Fruit fly (Drosophila melanogaster) whole organism, embryonic: ENCODE results near the gene RIOK2.

Experiments
- CG10979 ChIP-seq: fragments of 200-800 bp; sonication (Bioruptor generic); optimal IDR thresholded peaks from 2 replicates; lab custom pipeline; 2018; ENCODE audit warnings: missing biosample characterization, mild to moderate bottlenecking, missing genetic modification characterization, moderate library complexity
- CG11398 ChIP-seq: fragments of 200-800 bp; sonication (Bioruptor generic); optimal IDR thresholded peaks from 2 replicates; lab custom pipeline; 2016; ENCODE audit warnings: missing biosample characterization, missing genetic modification characterization
- CG11696 ChIP-seq: fragments of 200-800 bp; sonication (Bioruptor generic); IDR thresholded peaks from 2 replicates; pipeline ENCODE4 v1.3.6; 2022; ENCODE audit warnings: missing biosample characterization, missing genetic modification characterization
- CG12236 ChIP-seq: fragments of 200-800 bp; sonication (Bioruptor generic); optimal IDR thresholded peaks from 2 replicates; lab custom pipeline; 2016; ENCODE audit warnings: missing biosample characterization, missing genetic modification characterization
- CG13894 ChIP-seq: fragments of 200-800 bp; sonication (Bioruptor generic); optimal IDR thresholded peaks from 3 replicates; lab custom pipeline; 2018; ENCODE audit warnings: missing biosample characterization, mild to moderate bottlenecking, missing genetic modification characterization, moderate library complexity
- CG14014 ChIP-seq: fragments of 200-800 bp; sonication (Bioruptor generic); IDR thresholded peaks from 2 replicates; pipeline ENCODE4 v1.3.6; 2022; ENCODE audit warnings: missing biosample characterization, missing genetic modification characterization
- CG15269 ChIP-seq: fragments of 200-800 bp; sonication (Bioruptor generic); optimal IDR thresholded peaks from 2 replicates; lab custom pipeline; 2018; ENCODE audit warnings: missing biosample characterization, mild to moderate bottlenecking, missing genetic modification characterization, moderate library complexity
- CG17612 ChIP-seq: fragments of 200-800 bp; sonication (Bioruptor generic); IDR thresholded peaks from 2 replicates; pipeline ENCODE4 v1.3.6; 2022; ENCODE audit warnings: missing biosample characterization, missing genetic modification characterization
- CG17829 ChIP-seq: fragments of 200-800 bp; optimal IDR thresholded peaks from 2 replicates; lab custom pipeline; 2019; ENCODE audit warnings: missing biosample characterization, mild to moderate bottlenecking, missing genetic modification characterization, moderate library complexity
- CG2116 ChIP-seq: fragments of 200-800 bp; sonication (Bioruptor generic); optimal IDR thresholded peaks from 3 replicates; lab custom pipeline; 2018; ENCODE audit warnings: missing biosample characterization, mild to moderate bottlenecking, missing genetic modification characterization
- CG31441 ChIP-seq: fragments of 200-800 bp; sonication (Bioruptor generic); IDR thresholded peaks from 2 replicates; pipeline ENCODE4 v1.3.6; 2022; ENCODE audit warnings: missing biosample characterization, missing genetic modification characterization
- CG32767 ChIP-seq: fragments of 200-800 bp; sonication (Bioruptor generic); IDR thresholded peaks from 2 replicates; pipeline ENCODE4 v1.3.6; 2022; ENCODE audit warnings: missing biosample characterization, missing genetic modification characterization
- CG5953 ChIP-seq: fragments of 200-800 bp; sonication (Bioruptor generic); IDR thresholded peaks from 2 replicates; pipeline ENCODE4 v1.3.6; 2022; ENCODE audit warnings: missing biosample characterization, missing genetic modification characterization
- CG7839 ChIP-seq: fragments of 200-800 bp; sonication (Bioruptor generic); optimal IDR thresholded peaks from 3 replicates; lab custom pipeline; 2018; ENCODE audit warnings: missing biosample characterization, mild to moderate bottlenecking, missing genetic modification characterization, moderate library complexity
- CG8290 ChIP-seq, 3 experiments: fragments of 200-800 bp; sonication (Bioruptor generic); optimal IDR thresholded peaks; 2 replicates each; lab custom pipeline; 2016 to 2019; ENCODE audit warnings: missing biosample characterization in 3 of 3, missing genetic modification characterization in 3 of 3, mild to moderate bottlenecking in 2 of 3, moderate library complexity in 1 of 3
- CG9215 ChIP-seq: fragments of 200-800 bp; sonication (Bioruptor generic); IDR thresholded peaks from 2 replicates; pipeline ENCODE4 v1.3.6; 2022; ENCODE audit warnings: missing biosample characterization, missing genetic modification characterization
- CG9727 ChIP-seq: fragments of 200-800 bp; sonication (Bioruptor generic); optimal IDR thresholded peaks from 3 replicates; lab custom pipeline; 2017; ENCODE audit warnings: missing biosample characterization, mild to moderate bottlenecking, missing genetic modification characterization
- CG9817 ChIP-seq: fragments of 200-800 bp; sonication (Bioruptor generic); optimal IDR thresholded peaks from 2 replicates; lab custom pipeline; 2018; ENCODE audit warnings: missing biosample characterization, mild to moderate bottlenecking, missing genetic modification characterization, moderate library complexity
- Dbx ChIP-seq: fragments of 200-800 bp; sonication (Bioruptor generic); IDR thresholded peaks from 3 replicates; pipeline ENCODE4 v1.3.6; 2022; ENCODE audit warnings: missing biosample characterization, missing genetic modification characterization
- Dfd ChIP-seq, 2 experiments: fragments of >200 bp; optimal IDR thresholded peaks; 2 replicates each; lab custom pipeline; 2017; ENCODE audit warnings: missing biosample characterization in 2 of 2, missing genetic modification characterization in 2 of 2
- Ets97D ChIP-seq: fragments of 200-800 bp; sonication (Bioruptor generic); optimal IDR thresholded peaks from 3 replicates; lab custom pipeline; 2016; ENCODE audit warnings: missing biosample characterization, missing genetic modification characterization
- Fer2 ChIP-seq: fragments of 200-800 bp; sonication (Bioruptor generic); optimal IDR thresholded peaks from 2 replicates; lab custom pipeline; 2018; ENCODE audit warnings: missing biosample characterization, mild to moderate bottlenecking, missing genetic modification characterization, moderate library complexity
- Hand ChIP-seq: fragments of 200-800 bp; sonication (Bioruptor generic); optimal IDR thresholded peaks from 2 replicates; lab custom pipeline; 2017; ENCODE audit warnings: mild to moderate bottlenecking, missing biosample characterization, missing genetic modification reagents, missing genetic modification characterization
- Hey ChIP-seq: fragments of 200-800 bp; sonication (Bioruptor generic); optimal IDR thresholded peaks from 3 replicates; lab custom pipeline; 2018; ENCODE audit warnings: missing biosample characterization, mild to moderate bottlenecking, missing genetic modification characterization
- Hr3 ChIP-seq: fragments of 200-800 bp; sonication (Bioruptor generic); optimal IDR thresholded peaks from 3 replicates; lab custom pipeline; 2016; ENCODE audit warnings: missing biosample characterization, missing genetic modification characterization
- Hr51 ChIP-seq, 2 experiments: fragments of 200-800 bp; sonication (Bioruptor generic); optimal IDR thresholded peaks; 2 replicates in 1 of 2; 3 replicates in 1 of 2; lab custom pipeline; 2016 to 2018; ENCODE audit warnings: missing biosample characterization in 2 of 2, missing genetic modification characterization in 2 of 2, mild to moderate bottlenecking in 1 of 2, moderate library complexity in 1 of 2
- Sox100B ChIP-seq: fragments of 200-800 bp; sonication (Bioruptor generic); optimal IDR thresholded peaks from 3 replicates; lab custom pipeline; 2018; ENCODE audit warnings: missing biosample characterization, mild to moderate bottlenecking, missing genetic modification characterization
- Trl ChIP-seq, 3 experiments: fragments of >200 bp in 2 of 3; fragments of 200-800 bp in 1 of 3; sonication (Bioruptor generic) in 1 of 3; optimal IDR thresholded peaks; 2 replicates in 1 of 3; 3 replicates in 2 of 3; lab custom pipeline; 2016 to 2017; ENCODE audit warnings: missing biosample characterization in 1 of 3, missing genetic modification characterization in 1 of 3
- ase ChIP-seq: fragments of 200-800 bp; sonication (Bioruptor generic); IDR thresholded peaks from 3 replicates; pipeline ENCODE4 v1.3.6; 2022; ENCODE audit warnings: missing biosample characterization, missing genetic modification characterization
- bab2 ChIP-seq: fragments of 200-800 bp; sonication (Bioruptor generic); optimal IDR thresholded peaks from 2 replicates; lab custom pipeline; 2016; ENCODE audit warnings: missing biosample characterization, missing genetic modification characterization
- bowl ChIP-seq: fragments of 200-800 bp; sonication (Bioruptor generic); IDR thresholded peaks from 2 replicates; pipeline ENCODE4 v1.3.6; 2022; ENCODE audit warnings: missing biosample characterization, missing genetic modification characterization
- btn ChIP-seq: fragments of 200-800 bp; sonication (Bioruptor generic); optimal IDR thresholded peaks from 2 replicates; lab custom pipeline; 2016; ENCODE audit warnings: missing biosample characterization, missing genetic modification characterization
- chinmo ChIP-seq: fragments of 200-800 bp; sonication (Bioruptor generic); IDR thresholded peaks from 4 replicates; pipeline ENCODE4 v1.3.6; 2022; ENCODE audit warnings: missing biosample characterization, missing genetic modification characterization; ENCODE audit not compliant: partially characterized antibody
- ci ChIP-seq: fragments of 200-800 bp; sonication (Bioruptor generic); IDR thresholded peaks from 3 replicates; pipeline ENCODE4 v1.3.6; 2022; ENCODE audit warnings: missing biosample characterization, missing genetic modification characterization
- exex ChIP-seq: fragments of 200-800 bp; sonication (Bioruptor generic); optimal IDR thresholded peaks from 4 replicates; lab custom pipeline; 2018; ENCODE audit warnings: missing biosample characterization, mild to moderate bottlenecking, missing genetic modification characterization, moderate library complexity
- fu2 ChIP-seq: fragments of 200-800 bp; sonication (Bioruptor generic); optimal IDR thresholded peaks from 2 replicates; lab custom pipeline; 2016; ENCODE audit warnings: missing biosample characterization, missing genetic modification characterization
- gt ChIP-seq: fragments of 200-800 bp; sonication (Bioruptor generic); IDR thresholded peaks from 2 replicates; pipeline ENCODE4 v1.3.6; 2022; ENCODE audit warnings: missing biosample characterization, missing genetic modification characterization
- hbn ChIP-seq: fragments of 200-800 bp; sonication (Bioruptor generic); IDR thresholded peaks from 2 replicates; pipeline ENCODE4 v1.3.6; 2022; ENCODE audit warnings: missing biosample characterization, missing genetic modification characterization; ENCODE audit not compliant: partially characterized antibody
- hkb ChIP-seq, 2 experiments: fragments of 200-800 bp in 1 of 2; fragments of >200 bp in 1 of 2; sonication (Bioruptor generic) in 1 of 2; IDR thresholded peaks in 1 of 2; optimal IDR thresholded peaks in 1 of 2; 2 replicates each; pipeline versions ENCODE4 v1.3.6 to Lab custom; 2017 to 2022; ENCODE audit warnings: missing biosample characterization in 1 of 2, missing genetic modification characterization in 1 of 2
- ind ChIP-seq: fragments of 200-800 bp; sonication (Bioruptor generic); optimal IDR thresholded peaks from 3 replicates; lab custom pipeline; 2016; ENCODE audit warnings: missing biosample characterization, missing genetic modification characterization
- lilli ChIP-seq: fragments of 200-800 bp; sonication (Bioruptor generic); optimal IDR thresholded peaks from 3 replicates; lab custom pipeline; 2016; ENCODE audit warnings: missing biosample characterization, missing genetic modification characterization
- org-1 ChIP-seq: fragments of 200-800 bp; sonication (Bioruptor generic); optimal IDR thresholded peaks from 2 replicates; lab custom pipeline; 2017; ENCODE audit warnings: missing biosample characterization, missing genetic modification characterization
- otp ChIP-seq: fragments of 200-800 bp; sonication (Bioruptor generic); IDR thresholded peaks from 3 replicates; pipeline ENCODE4, ENCODE4 v1.3.6; 2022; ENCODE audit warnings: missing biosample characterization, missing genetic modification characterization
- row ChIP-seq: fragments of 200-800 bp; sonication (Bioruptor generic); IDR thresholded peaks from 3 replicates; pipeline ENCODE4 v1.3.6; 2022; ENCODE audit warnings: missing biosample characterization, missing genetic modification characterization
- sens ChIP-seq: fragments of 200-800 bp; sonication (Bioruptor generic); peaks from one replicate; lab custom pipeline; 2016; ENCODE audit warnings: missing biosample characterization, missing genetic modification characterization
- sisA ChIP-seq: fragments of 200-800 bp; sonication (Bioruptor generic); IDR thresholded peaks from 2 replicates; pipeline ENCODE4 v1.3.6; 2022; ENCODE audit warnings: missing biosample characterization, missing genetic modification characterization
- slbo ChIP-seq: fragments of 200-800 bp; sonication (Bioruptor generic); IDR thresholded peaks from 2 replicates; pipeline ENCODE4 v1.3.6; 2022; ENCODE audit warnings: missing biosample characterization, missing genetic modification characterization
- sug ChIP-seq: fragments of 200-800 bp; optimal IDR thresholded peaks from 2 replicates; lab custom pipeline; 2019; ENCODE audit warnings: missing biosample characterization, mild to moderate bottlenecking, missing genetic modification characterization, moderate library complexity
- tio ChIP-seq: fragments of 200-800 bp; sonication (Bioruptor generic); optimal IDR thresholded peaks from 2 replicates; lab custom pipeline; 2017; ENCODE audit warnings: missing biosample characterization, missing genetic modification characterization, inconsistent platforms
- tna ChIP-seq: fragments of 200-800 bp; sonication (Bioruptor generic); IDR thresholded peaks from 2 replicates; pipeline ENCODE4 v1.3.6; 2022; ENCODE audit warnings: missing biosample characterization, missing genetic modification characterization; ENCODE audit not compliant: partially characterized antibody
- zfh2 ChIP-seq: fragments of 200-800 bp; sonication (Bioruptor generic); optimal IDR thresholded peaks from 2 replicates; lab custom pipeline; 2016; ENCODE audit warnings: missing biosample characterization, missing genetic modification characterization

RIOK2 gene

DNA sequence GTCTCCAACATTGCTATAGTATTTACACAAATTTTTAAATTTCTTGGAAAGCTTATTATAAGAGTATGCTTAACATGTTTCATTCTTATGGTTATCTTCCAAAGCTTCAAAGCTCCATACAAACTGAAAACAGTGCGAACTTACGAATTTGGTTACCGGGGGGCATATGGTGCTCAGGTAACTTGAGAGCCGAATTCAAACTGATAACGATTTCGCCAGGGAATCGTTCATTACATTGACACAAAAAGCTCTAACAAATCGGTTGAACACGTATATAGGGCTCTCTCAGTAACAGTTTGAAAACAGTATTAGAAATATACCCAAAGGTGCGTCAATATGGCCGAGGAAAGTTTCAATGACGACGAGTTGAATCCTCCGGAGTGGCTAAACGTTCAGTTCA lies 34.9 kb downstream of the RIOK2 start, which contains the start of gene CG13659:
Gene CG13659 (plus strand): TSS at position 317 of the 400 bp plus-strand sequence.
- TF ChIP-seq fu2 (GFP tag; lab: Kevin White, UChicago) (no peak), CG17829 (no peak), zfh2 (GFP tag; lab: Kevin White, UChicago) (no peak), chinmo (GFP tag; lab: Robert Waterston, UW) (peak; percentile 57; the same call in 1 of the 4 replicates), hbn (no peak), ind (GFP tag; lab: Kevin White, UChicago) (no peak), btn (GFP tag; lab: Kevin White, UChicago) (no peak), Hr51 (GFP tag; optimal IDR thresholded peaks at IDR 0.05; lab: Kevin White, UChicago) (no peak), gt (GFP tag; lab: Robert Waterston, UW) (no peak), CG8290 (GFP tag; optimal IDR thresholded peaks at IDR 0.05; lab: Kevin White, UChicago) (no peak), CG8290 (tag; optimal IDR thresholded peaks at IDR 0.05; lab: Kevin White, UChicago) (peak in 1 of 2 experiments; percentile 4), Fer2 (tag; lab: Kevin White, UChicago) (no peak), CG9215 (GFP tag; lab: Robert Waterston, UW) (no peak), org-1 (GFP tag; lab: Kevin White, UChicago) (no peak), CG15269 (peak; percentile 41), CG2116 (GFP tag; lab: Kevin White, UChicago) (no peak), CG31441 (no peak), CG32767 (GFP tag; lab: Robert Waterston, UW) (no peak), tna (no peak), CG5953 (GFP tag; lab: Robert Waterston, UW) (no peak), ase (GFP tag; lab: Robert Waterston, UW) (no peak), CG12236 (GFP tag; lab: Kevin White, UChicago) (no peak), CG11398 (GFP tag; lab: Kevin White, UChicago) (no peak), Hr3 (no peak), bab2 (GFP tag; lab: Kevin White, UChicago) (no peak), Dfd (GFP tag; optimal IDR thresholded peaks at IDR 0.05; lab: Kevin White, UChicago) (no peak), Hey (tag; lab: Kevin White, UChicago) (no peak), sisA (GFP tag; lab: Robert Waterston, UW) (no peak), exex (peak; percentile 23), Sox100B (no peak), Trl (optimal IDR thresholded peaks at IDR 0.05; lab: Kevin White, UChicago) (peak in 1 of 2 experiments; percentile 19), Trl (GFP tag; optimal IDR thresholded peaks at IDR 0.05; lab: Kevin White, UChicago) (no peak), hkb (optimal IDR thresholded peaks at IDR 0.05; lab: Kevin White, UChicago) (no peak), hkb (GFP tag; IDR thresholded peaks at IDR 0.05; lab: Robert Waterston, UW) (peak; percentile 10; the same call in 1 of the 2 replicates), bowl (GFP tag; lab: Robert Waterston, UW) (no peak), CG13894 (tag; lab: Kevin White, UChicago) (peak; percentile 30), sens (no peak), lilli (GFP tag; lab: Kevin White, UChicago) (no peak), slbo (GFP tag; lab: Robert Waterston, UW) (no peak), CG9727 (no peak), CG11696 (GFP tag; lab: Robert Waterston, UW) (no peak), Dbx (0 out of 3 replicates have a peak, but pooled peaks have one; percentile 28), otp (no peak), sug (tag; lab: Kevin White, UChicago) (peak; percentile 97), CG14014 (GFP tag; lab: Robert Waterston, UW) (no peak), ci (GFP tag; lab: Robert Waterston, UW) (no peak), CG10979 (tag; lab: Kevin White, UChicago) (no peak), Ets97D (no peak), CG9817 (tag; lab: Kevin White, UChicago) (no peak), tio (GFP tag; lab: Kevin White, UChicago) (no peak), Hand (GFP tag; lab: Kevin White, UChicago) (no peak), CG17612 (no peak), row (GFP tag; lab: Robert Waterston, UW) (no peak), CG7839 (tag; lab: Kevin White, UChicago) (no peak)
